Fruit fly (Drosophila melanogaster) whole organism, embryonic: Measurements from ENCODE around the gene cbt.

Experiments used
- B-H2 ChIP-seq: fragments of 200-800 bp; sonication (Bioruptor generic); optimal IDR thresholded peaks from 2 replicates; lab custom pipeline; 2018; ENCODE audit warnings: missing biosample characterization, mild to moderate bottlenecking, missing genetic modification characterization
- Blimp-1 ChIP-seq: fragments of 200-800 bp; sonication (Bioruptor generic); optimal IDR thresholded peaks from 3 replicates; lab custom pipeline; 2018; ENCODE audit warnings: missing biosample characterization, missing genetic modification characterization, mild to moderate bottlenecking, moderate library complexity, missing genetic modification reagents
- CG10543 ChIP-seq: fragments of 200-800 bp; sonication (Bioruptor generic); optimal IDR thresholded peaks from 3 replicates; lab custom pipeline; 2017; ENCODE audit warnings: missing biosample characterization, mild to moderate bottlenecking, missing genetic modification characterization, moderate library complexity
- CG10565 ChIP-seq: fragments of 200-800 bp; sonication (Bioruptor generic); optimal IDR thresholded peaks from 3 replicates; lab custom pipeline; 2016; ENCODE audit warnings: missing biosample characterization, mild to moderate bottlenecking, missing genetic modification characterization
- CG15514 ChIP-seq: fragments of 200-800 bp; sonication (Bioruptor generic); optimal IDR thresholded peaks from 3 replicates; lab custom pipeline; 2017; ENCODE audit warnings: missing biosample characterization, missing genetic modification characterization, mild to moderate bottlenecking, moderate library complexity, missing genetic modification reagents
- CG17359 ChIP-seq: fragments of 200-800 bp; sonication (Bioruptor generic); optimal IDR thresholded peaks from 3 replicates; lab custom pipeline; 2018; ENCODE audit warnings: missing biosample characterization, mild to moderate bottlenecking, missing genetic modification characterization, moderate library complexity
- CG2889 ChIP-seq: fragments of 200-800 bp; sonication (Bioruptor generic); IDR thresholded peaks from 3 replicates; pipeline ENCODE4 v1.3.6; 2022; ENCODE audit warnings: missing biosample characterization, missing genetic modification characterization
- CG30431 ChIP-seq: fragments of 200-800 bp; sonication (Bioruptor generic); optimal IDR thresholded peaks from 2 replicates; lab custom pipeline; 2017; ENCODE audit warnings: missing biosample characterization, missing genetic modification characterization
- CG3407 ChIP-seq: fragments of 200-800 bp; sonication (Bioruptor generic); optimal IDR thresholded peaks from 2 replicates; lab custom pipeline; 2018; ENCODE audit warnings: missing biosample characterization, mild to moderate bottlenecking, missing genetic modification characterization
- CG3995 ChIP-seq: fragments of 200-800 bp; sonication (Bioruptor generic); optimal IDR thresholded peaks from 3 replicates; lab custom pipeline; 2016; ENCODE audit warnings: missing biosample characterization, missing genetic modification characterization
- CG6654 ChIP-seq: fragments of 200-800 bp; sonication (Bioruptor generic); optimal IDR thresholded peaks from 2 replicates; lab custom pipeline; 2017; ENCODE audit warnings: missing biosample characterization, mild to moderate bottlenecking, missing genetic modification characterization
- CG6854 ChIP-seq: fragments of 200-800 bp; sonication (Bioruptor generic); optimal IDR thresholded peaks from 3 replicates; lab custom pipeline; 2017; ENCODE audit warnings: missing biosample characterization, mild to moderate bottlenecking, missing genetic modification characterization
- CG7556 ChIP-seq: fragments of 200-800 bp; sonication (Bioruptor generic); optimal IDR thresholded peaks from 2 replicates; lab custom pipeline; 2017; ENCODE audit warnings: missing biosample characterization, mild to moderate bottlenecking, missing genetic modification characterization
- CG7745 ChIP-seq: fragments of 200-800 bp; sonication (Bioruptor generic); optimal IDR thresholded peaks from 2 replicates; lab custom pipeline; 2018; ENCODE audit warnings: missing biosample characterization, mild to moderate bottlenecking, missing genetic modification characterization, moderate library complexity
- CG8765 ChIP-seq: fragments of 200-800 bp; sonication (Bioruptor generic); IDR thresholded peaks from 2 replicates; pipeline ENCODE4 v1.3.6; 2022; ENCODE audit warnings: missing biosample characterization, missing genetic modification characterization
- CG9817 ChIP-seq: fragments of 200-800 bp; sonication (Bioruptor generic); optimal IDR thresholded peaks from 2 replicates; lab custom pipeline; 2018; ENCODE audit warnings: missing biosample characterization, mild to moderate bottlenecking, missing genetic modification characterization, moderate library complexity
- Camta ChIP-seq: fragments of 200-800 bp; sonication (Bioruptor generic); optimal IDR thresholded peaks from 2 replicates; lab custom pipeline; 2016; ENCODE audit warnings: missing biosample characterization, missing genetic modification characterization
- Dbx ChIP-seq: fragments of 200-800 bp; sonication (Bioruptor generic); IDR thresholded peaks from 3 replicates; pipeline ENCODE4 v1.3.6; 2022; ENCODE audit warnings: missing biosample characterization, missing genetic modification characterization
- Dip3 ChIP-seq: fragments of 200-800 bp; sonication (Bioruptor generic); optimal IDR thresholded peaks from 3 replicates; lab custom pipeline; 2016; ENCODE audit warnings: missing biosample characterization, missing genetic modification characterization
- Doc3 ChIP-seq: fragments of 200-800 bp; sonication (Bioruptor generic); IDR thresholded peaks from 3 replicates; pipeline ENCODE4 v1.3.6; 2022; ENCODE audit warnings: missing biosample characterization, missing genetic modification characterization; ENCODE audit not compliant: partially characterized antibody
- Hey ChIP-seq: fragments of 200-800 bp; sonication (Bioruptor generic); optimal IDR thresholded peaks from 3 replicates; lab custom pipeline; 2018; ENCODE audit warnings: missing biosample characterization, mild to moderate bottlenecking, missing genetic modification characterization
- Med ChIP-seq: fragments of 200-800 bp; sonication (Bioruptor generic); peaks from one replicate; lab custom pipeline; 2016; ENCODE audit warnings: missing biosample characterization, missing genetic modification characterization, mild to moderate bottlenecking, inconsistent platforms, moderate library complexity
- Mes4 ChIP-seq: fragments of 200-800 bp; sonication (Bioruptor generic); optimal IDR thresholded peaks from 2 replicates; lab custom pipeline; 2016; ENCODE audit warnings: missing biosample characterization, missing genetic modification characterization
- Myb ChIP-seq: fragments of 200-800 bp; sonication (Bioruptor generic); optimal IDR thresholded peaks from 2 replicates; lab custom pipeline; 2016; ENCODE audit warnings: missing biosample characterization, missing genetic modification characterization
- Opbp ChIP-seq: fragments of 200-800 bp; sonication (Bioruptor generic); IDR thresholded peaks from 3 replicates; pipeline ENCODE4 v1.3.6; 2022; ENCODE audit warnings: missing biosample characterization, missing genetic modification characterization; ENCODE audit not compliant: partially characterized antibody
- Xrp1 ChIP-seq: fragments of 200-800 bp; sonication (Bioruptor generic); IDR thresholded peaks from 2 replicates; pipeline ENCODE4 v1.3.6; 2022; ENCODE audit warnings: missing biosample characterization, missing genetic modification characterization
- abd-A ChIP-seq: fragments of 200-800 bp; sonication (Bioruptor generic); optimal IDR thresholded peaks from 3 replicates; lab custom pipeline; 2019; ENCODE audit warnings: missing biosample characterization, mild to moderate bottlenecking, missing genetic modification characterization, moderate library complexity
- al ChIP-seq: fragments of 200-800 bp; sonication (Bioruptor generic); IDR thresholded peaks from 2 replicates; pipeline ENCODE4 v1.3.6; 2022; ENCODE audit warnings: missing biosample characterization, missing genetic modification characterization
- ase ChIP-seq: fragments of 200-800 bp; sonication (Bioruptor generic); IDR thresholded peaks from 3 replicates; pipeline ENCODE4 v1.3.6; 2022; ENCODE audit warnings: missing biosample characterization, missing genetic modification characterization
- bbx ChIP-seq: fragments of 200-800 bp; sonication (Bioruptor generic); IDR thresholded peaks from 2 replicates; pipeline ENCODE4 v1.3.6; 2022; ENCODE audit warnings: missing biosample characterization, missing genetic modification characterization; ENCODE audit not compliant: partially characterized antibody
- bsh ChIP-seq, 2 experiments: fragments of 200-800 bp; sonication (Bioruptor generic); optimal IDR thresholded peaks; 2 replicates each; lab custom pipeline; 2017 to 2018; ENCODE audit warnings: mild to moderate bottlenecking in 2 of 2, missing biosample characterization in 2 of 2, missing genetic modification characterization in 2 of 2, moderate library complexity in 1 of 2
- da ChIP-seq: fragments of 200-800 bp; sonication (Bioruptor generic); optimal IDR thresholded peaks from 2 replicates; lab custom pipeline; 2016; ENCODE audit warnings: missing biosample characterization, missing genetic modification characterization
- dmrt99B ChIP-seq: fragments of 200-800 bp; sonication (Bioruptor generic); optimal IDR thresholded peaks from 2 replicates; lab custom pipeline; 2018; ENCODE audit warnings: missing biosample characterization, mild to moderate bottlenecking, missing genetic modification characterization, moderate library complexity
- emc ChIP-seq: fragments of 200-800 bp; sonication (Bioruptor generic); optimal IDR thresholded peaks from 2 replicates; lab custom pipeline; 2016; ENCODE audit warnings: missing biosample characterization, missing genetic modification characterization
- exex ChIP-seq: fragments of 200-800 bp; sonication (Bioruptor generic); optimal IDR thresholded peaks from 4 replicates; lab custom pipeline; 2018; ENCODE audit warnings: missing biosample characterization, mild to moderate bottlenecking, missing genetic modification characterization, moderate library complexity
- gsb ChIP-seq: fragments of 200-800 bp; sonication (Bioruptor generic); IDR thresholded peaks from 2 replicates; pipeline ENCODE4 v1.3.6; 2022; ENCODE audit warnings: missing biosample characterization, missing genetic modification characterization
- jing ChIP-seq: fragments of 200-800 bp; sonication (Bioruptor generic); optimal IDR thresholded peaks from 2 replicates; lab custom pipeline; 2018; ENCODE audit warnings: missing biosample characterization, mild to moderate bottlenecking, missing genetic modification characterization
- kni ChIP-seq: fragments of 200-800 bp; sonication (Bioruptor generic); optimal IDR thresholded peaks from 3 replicates; lab custom pipeline; 2017; ENCODE audit warnings: mild to moderate bottlenecking, missing biosample characterization, missing genetic modification reagents, missing genetic modification characterization
- knrl ChIP-seq: fragments of 200-800 bp; sonication (Bioruptor generic); IDR thresholded peaks from 3 replicates; pipeline ENCODE4 v1.3.6; 2022; ENCODE audit warnings: missing biosample characterization, missing genetic modification characterization; ENCODE audit not compliant: partially characterized antibody
- lilli ChIP-seq: fragments of 200-800 bp; sonication (Bioruptor generic); optimal IDR thresholded peaks from 3 replicates; lab custom pipeline; 2016; ENCODE audit warnings: missing biosample characterization, missing genetic modification characterization
- peb ChIP-seq: fragments of 200-800 bp; sonication (Bioruptor generic); IDR thresholded peaks from 2 replicates; pipeline ENCODE4 v1.3.6; 2022; ENCODE audit warnings: missing biosample characterization, missing genetic modification characterization
- ranshi ChIP-seq: fragments of 200-800 bp; sonication (Bioruptor generic); IDR thresholded peaks from 2 replicates; pipeline ENCODE4 v1.3.6; 2022; ENCODE audit warnings: missing biosample characterization, missing genetic modification characterization
- scrt ChIP-seq: fragments of 200-800 bp; sonication (Bioruptor generic); optimal IDR thresholded peaks from 2 replicates; lab custom pipeline; 2018; ENCODE audit warnings: missing biosample characterization, mild to moderate bottlenecking, missing genetic modification characterization, moderate library complexity
- seq ChIP-seq: fragments of 200-800 bp; sonication (Bioruptor generic); IDR thresholded peaks from 2 replicates; pipeline ENCODE4 v1.3.6; 2022; ENCODE audit warnings: missing biosample characterization, missing genetic modification characterization
- tna ChIP-seq: fragments of 200-800 bp; sonication (Bioruptor generic); IDR thresholded peaks from 2 replicates; pipeline ENCODE4 v1.3.6; 2022; ENCODE audit warnings: missing biosample characterization, missing genetic modification characterization; ENCODE audit not compliant: partially characterized antibody
- toy ChIP-seq: fragments of 200-800 bp; sonication (Bioruptor generic); IDR thresholded peaks from 2 replicates; pipeline ENCODE4 v1.3.6; 2022; ENCODE audit warnings: missing biosample characterization, missing genetic modification characterization
- vnd ChIP-seq: fragments of 200-800 bp; sonication (Bioruptor generic); IDR thresholded peaks from 3 replicates; pipeline ENCODE4 v1.3.6; 2022; ENCODE audit warnings: missing biosample characterization, missing genetic modification characterization; ENCODE audit not compliant: partially characterized antibody
- zfh1 ChIP-seq: fragments of 200-800 bp; sonication (Bioruptor generic); IDR thresholded peaks from 3 replicates; pipeline ENCODE4 v1.3.6; 2022; ENCODE audit warnings: missing biosample characterization, missing genetic modification characterization

cbt gene

dm6 chr2L:523165-523835, 43.8 kb upstream of the cbt start (continued):
- TF ChIP-seq emc (no peak), CG30431 (no peak), gsb (GFP tag; lab: Robert Waterston, UW) (no peak), Opbp (GFP tag; lab: Robert Waterston, UW) (peak; percentile 72; the same call in 2 of the 3 replicates), al (GFP tag; lab: Robert Waterston, UW) (no peak), bbx (GFP tag; lab: Robert Waterston, UW) (peak; percentile 64), toy (GFP tag; lab: Robert Waterston, UW) (no peak), Dbx (GFP tag; lab: Robert Waterston, UW) (peak; percentile 60; the same call in 2 of the 3 replicates), jing (no peak), tna (GFP tag; lab: Robert Waterston, UW) (peak; percentile 70), CG8765 (GFP tag; lab: Robert Waterston, UW) (peak; percentile 32; the same call in 1 of the 2 replicates), peb (GFP tag; lab: Robert Waterston, UW) (0 out of 2 replicates have a peak, but pooled peaks have one; percentile 23), Med (GFP tag; lab: Kevin White, UChicago) (peak; percentile 95), vnd (no peak), knrl (GFP tag; lab: Robert Waterston, UW) (peak; percentile 45; the same call in 2 of the 3 replicates), CG2889 (no peak), CG7556 (GFP tag; lab: Kevin White, UChicago) (no peak), lilli (GFP tag; lab: Kevin White, UChicago) (peak; percentile 24), CG17359 (tag; lab: Kevin White, UChicago) (peak; percentile 45), Myb (no peak), Mes4 (GFP tag; lab: Kevin White, UChicago) (no peak), ranshi (GFP tag; lab: Robert Waterston, UW) (peak; percentile 41; the same call in 1 of the 2 replicates), CG15514 (GFP tag; lab: Kevin White, UChicago) (peak; percentile 55), CG3407 (GFP tag; lab: Kevin White, UChicago) (peak; percentile 27), kni (GFP tag; lab: Kevin White, UChicago) (peak; percentile 96), Hey (tag; lab: Kevin White, UChicago) (no peak), Camta (GFP tag; lab: Kevin White, UChicago) (peak; percentile 1), CG10565 (no peak), bsh (GFP tag; optimal IDR thresholded peaks at IDR 0.05; lab: Kevin White, UChicago) (peak in 1 of 2 experiments; percentile 39), CG6654 (GFP tag; lab: Kevin White, UChicago) (no peak), da (GFP tag; lab: Kevin White, UChicago) (peak; percentile 13), abd-A (peak; percentile 70), Dip3 (no peak), scrt (GFP tag; lab: Kevin White, UChicago) (peak; percentile 30), Doc3 (GFP tag; lab: Robert Waterston, UW) (no peak), Xrp1 (peak; percentile 58), ase (no peak), Blimp-1 (GFP tag; lab: Kevin White, UChicago) (peak; percentile 19), dmrt99B (peak; percentile 20), exex (tag; lab: Kevin White, UChicago) (peak; percentile 77), seq (no peak), CG10543 (GFP tag; lab: Kevin White, UChicago) (peak; percentile 97), CG7745 (peak; percentile 28), CG6854 (peak; percentile 38), zfh1 (GFP tag; lab: Robert Waterston, UW) (peak; percentile 59; the same call in 2 of the 3 replicates), B-H2 (GFP tag; lab: Kevin White, UChicago) (peak; percentile 7), CG3995 (GFP tag; lab: Kevin White, UChicago) (no peak), CG9817 (tag; lab: Kevin White, UChicago) (peak; percentile 1)
